Worm (Caenorhabditis elegans) whole organism, L4 larva: ENCODE results near the gene spp-2.
A peak's percentile ranks its signal among the peaks of the same experiment; 100 is the strongest.

Experiments
- F26F4.8 ChIP-seq: fragments of 200-800 bp; sonication (Bioruptor generic); conservative IDR thresholded peaks from 2 replicates; pipeline ENCODE4 v1.3.6; 2022; ENCODE audit warnings: missing genetic modification characterization, missing compliant biosample characterization
- F44E2.7 ChIP-seq: fragments of 200-800 bp; sonication (Bioruptor generic); IDR thresholded peaks from 2 replicates; pipeline ENCODE4 v2.1.2; 2022; ENCODE audit warnings: missing genetic modification characterization, missing compliant biosample characterization
- R02D3.7 ChIP-seq: fragments of 150-350 bp; sonication (generic microtip); optimal IDR thresholded peaks from 3 replicates; lab custom pipeline; 2014; ENCODE audit warnings: missing biosample characterization, missing genetic modification characterization
- T26A8.4 ChIP-seq: fragments of 200-800 bp; sonication (Bioruptor generic); IDR thresholded peaks from 2 replicates; pipeline ENCODE4 v1.3.6; 2022; ENCODE audit warnings: missing genetic modification characterization, missing compliant biosample characterization
- Y105C5A.15 ChIP-seq: fragments of 200-800 bp; sonication (Bioruptor generic); IDR thresholded peaks from 2 replicates; pipeline ENCODE4 v1.3.6; 2022; ENCODE audit warnings: missing genetic modification characterization, missing compliant biosample characterization
- ama-1 ChIP-seq: fragments of 150-350 bp; optimal IDR thresholded peaks from 2 replicates; lab custom pipeline; 2014; ENCODE audit warnings: inconsistent platforms, mixed read lengths
- arid-1 ChIP-seq: fragments of 200-800 bp; sonication (Bioruptor generic); conservative IDR thresholded peaks from 2 replicates; pipeline ENCODE4 v1.3.6; 2022; ENCODE audit warnings: missing genetic modification reagents, missing genetic modification characterization, missing compliant biosample characterization
- ceh-62 ChIP-seq: sonication (generic microtip); optimal IDR thresholded peaks from 2 replicates; lab custom pipeline; 2017; ENCODE audit warnings: missing biosample characterization, missing genetic modification characterization
- ceh-82 ChIP-seq: sonication (generic microtip); optimal IDR thresholded peaks from 2 replicates; lab custom pipeline; 2017; ENCODE audit warnings: missing biosample characterization, missing genetic modification characterization
- ces-1 ChIP-seq: fragments of 150-350 bp; sonication (generic microtip); optimal IDR thresholded peaks from 4 replicates; lab custom pipeline; 2014; ENCODE audit warnings: missing biosample characterization, missing genetic modification reagents, missing genetic modification characterization
- daf-16 ChIP-seq, 3 experiments: sonication (generic microtip); optimal IDR thresholded peaks; 2 replicates each; lab custom pipeline; 2016 to 2017; ENCODE audit warnings: missing genetic modification characterization in 3 of 3, missing genetic modification reagents in 3 of 3, mild to moderate bottlenecking in 2 of 3, missing compliant biosample characterization in 2 of 3, missing biosample characterization in 1 of 3, moderate library complexity in 1 of 3
- daf-19 ChIP-seq: fragments of 200-800 bp; sonication (Bioruptor generic); conservative IDR thresholded peaks from 2 replicates; pipeline ENCODE4 v1.3.6; 2022; ENCODE audit warnings: missing genetic modification characterization, missing compliant biosample characterization
- daf-8 ChIP-seq: fragments of 200-800 bp; sonication (Bioruptor generic); IDR thresholded peaks from 2 replicates; pipeline ENCODE4 v1.3.6; 2022; ENCODE audit warnings: missing genetic modification characterization, missing compliant biosample characterization
- dmd-6 ChIP-seq: fragments of 200-800 bp; sonication (Bioruptor generic); IDR thresholded peaks from 2 replicates; pipeline ENCODE4 v1.3.6; 2022; ENCODE audit warnings: missing genetic modification reagents, missing genetic modification characterization, missing compliant biosample characterization
- dve-1 ChIP-seq: sonication (generic microtip); optimal IDR thresholded peaks from 2 replicates; lab custom pipeline; 2017; ENCODE audit warnings: antibody characterized with exemption, mild to moderate bottlenecking, missing genetic modification characterization, missing compliant biosample characterization; ENCODE audit not compliant: insufficient read depth
- fkh-10 ChIP-seq: fragments of 150-350 bp; optimal IDR thresholded peaks from 2 replicates; lab custom pipeline; 2014; ENCODE audit warnings: missing biosample characterization, missing genetic modification reagents, missing genetic modification characterization
- fos-1 ChIP-seq: fragments of 150-350 bp; optimal IDR thresholded peaks from 2 replicates; lab custom pipeline; 2014; ENCODE audit warnings: missing biosample characterization, missing genetic modification characterization
- hif-1 ChIP-seq, 2 experiments: sonication (generic microtip); optimal IDR thresholded peaks; 2 replicates each; lab custom pipeline; 2016 to 2017; ENCODE audit warnings: missing compliant biosample characterization in 2 of 2, missing genetic modification characterization in 2 of 2, missing genetic modification reagents in 2 of 2, missing genotype in 2 of 2, mild to moderate bottlenecking in 1 of 2
- hlh-11 ChIP-seq: fragments of 200-800 bp; sonication (Bioruptor generic); optimal IDR thresholded peaks from 2 replicates; lab custom pipeline; 2018; ENCODE audit warnings: mild to moderate bottlenecking, missing genetic modification characterization, missing compliant biosample characterization
- hlh-30 ChIP-seq: sonication (generic microtip); optimal IDR thresholded peaks from 2 replicates; lab custom pipeline; 2017; ENCODE audit warnings: antibody characterized with exemption, mild to moderate bottlenecking, missing genetic modification characterization, missing compliant biosample characterization; ENCODE audit not compliant: insufficient read depth
- lin-1 ChIP-seq: fragments of 200-800 bp; sonication (Bioruptor generic); IDR thresholded peaks from 2 replicates; pipeline ENCODE4 v1.3.6; 2022; ENCODE audit warnings: missing genetic modification reagents, missing genetic modification characterization, missing compliant biosample characterization
- lin-38 ChIP-seq: fragments of 200-800 bp; sonication (Bioruptor generic); IDR thresholded peaks from 2 replicates; pipeline ENCODE4 v1.3.6; 2022; ENCODE audit warnings: missing genetic modification reagents, missing genetic modification characterization, missing compliant biosample characterization
- madf-5 ChIP-seq, 2 experiments: fragments of 200-800 bp; sonication (Bioruptor generic); IDR thresholded peaks; 2 replicates each; pipeline ENCODE4 v1.3.6; 2022; ENCODE audit warnings: missing compliant biosample characterization in 2 of 2, missing genetic modification characterization in 2 of 2
- madf-9 ChIP-seq: fragments of 200-800 bp; sonication (Bioruptor generic); conservative IDR thresholded peaks from 2 replicates; pipeline ENCODE4 v1.3.6; 2022; ENCODE audit warnings: missing genetic modification reagents, missing genetic modification characterization, missing compliant biosample characterization
- mdt-29 ChIP-seq: fragments of 200-800 bp; sonication (Bioruptor generic); IDR thresholded peaks from 2 replicates; pipeline ENCODE4 v1.3.6; 2022; ENCODE audit warnings: missing genetic modification reagents, missing genetic modification characterization, missing compliant biosample characterization
- mxl-3 ChIP-seq: fragments of 200-800 bp; sonication (Bioruptor generic); optimal IDR thresholded peaks from 2 replicates; lab custom pipeline; 2018; ENCODE audit warnings: mild to moderate bottlenecking, missing genetic modification characterization, missing compliant biosample characterization
- nhr-102 ChIP-seq: sonication (generic microtip); optimal IDR thresholded peaks from 2 replicates; lab custom pipeline; 2016; ENCODE audit warnings: mild to moderate bottlenecking, missing genetic modification characterization, moderate library complexity, missing compliant biosample characterization
- nhr-11 ChIP-seq: fragments of 150-350 bp; optimal IDR thresholded peaks from 2 replicates; lab custom pipeline; 2014; ENCODE audit warnings: missing biosample characterization, missing genetic modification characterization
- nhr-28 ChIP-seq: fragments of 150-350 bp; optimal IDR thresholded peaks from 2 replicates; lab custom pipeline; 2014; ENCODE audit warnings: missing biosample characterization, missing genetic modification characterization
- nhr-48 ChIP-seq: sonication (generic microtip); optimal IDR thresholded peaks from 2 replicates; lab custom pipeline; 2016; ENCODE audit warnings: mild to moderate bottlenecking, missing genetic modification characterization, missing compliant biosample characterization
- nhr-6 ChIP-seq: fragments of 150-350 bp; optimal IDR thresholded peaks from 2 replicates; lab custom pipeline; 2014; ENCODE audit warnings: missing biosample characterization, missing genetic modification characterization
- pha-4 ChIP-seq, 2 experiments: fragments of 150-350 bp in 1 of 2; fragments of 200-800 bp in 1 of 2; sonication (Bioruptor generic) in 1 of 2; IDR thresholded peaks in 1 of 2; optimal IDR thresholded peaks in 1 of 2; 2 replicates each; pipeline versions ENCODE4 v1.3.6 to Lab custom; 2014 to 2022; ENCODE audit warnings: missing genetic modification characterization in 2 of 2, missing genetic modification reagents in 2 of 2, missing biosample characterization in 1 of 2, missing compliant biosample characterization in 1 of 2
- php-3 ChIP-seq: fragments of 200-800 bp; sonication (Bioruptor generic); IDR thresholded peaks from 2 replicates; pipeline ENCODE4 v1.3.6; 2022; ENCODE audit warnings: missing genetic modification reagents, missing genetic modification characterization, missing compliant biosample characterization
- pqm-1 ChIP-seq: sonication (generic microtip); optimal IDR thresholded peaks from 2 replicates; lab custom pipeline; 2017; ENCODE audit warnings: missing biosample characterization, missing genetic modification characterization
- rbr-2 ChIP-seq: sonication (generic microtip); optimal IDR thresholded peaks from 2 replicates; lab custom pipeline; 2016; ENCODE audit warnings: missing genotype, missing genetic modification characterization, missing compliant biosample characterization
- saeg-2 ChIP-seq: fragments of 200-800 bp; sonication (Bioruptor generic); IDR thresholded peaks from 2 replicates; pipeline ENCODE4 v1.3.6; 2022; ENCODE audit warnings: missing genetic modification reagents, missing genetic modification characterization, missing compliant biosample characterization
- snpc-4 ChIP-seq: fragments of 150-350 bp; optimal IDR thresholded peaks from 2 replicates; lab custom pipeline; 2014; ENCODE audit warnings: missing biosample characterization, missing genetic modification characterization
- spr-1 ChIP-seq: sonication (generic microtip); optimal IDR thresholded peaks from 2 replicates; lab custom pipeline; 2016; ENCODE audit warnings: mild to moderate bottlenecking, missing genetic modification characterization, missing compliant biosample characterization
- spr-3 ChIP-seq: fragments of 200-800 bp; sonication (Bioruptor generic); optimal IDR thresholded peaks from 2 replicates; lab custom pipeline; 2018; ENCODE audit warnings: mild to moderate bottlenecking, missing genetic modification characterization, missing compliant biosample characterization
- tra-1 ChIP-seq: fragments of 200-800 bp; sonication (Bioruptor generic); IDR thresholded peaks from 2 replicates; pipeline ENCODE4 v1.3.6; 2022; ENCODE audit warnings: missing genetic modification reagents, missing genetic modification characterization, missing compliant biosample characterization
- unc-130 ChIP-seq: sonication (generic microtip); optimal IDR thresholded peaks from 2 replicates; lab custom pipeline; 2016; ENCODE audit warnings: missing genetic modification reagents, missing genetic modification characterization, missing compliant biosample characterization
- unc-62 ChIP-seq, 3 experiments: fragments of 150-350 bp in 1 of 3; sonication (generic microtip); optimal IDR thresholded peaks in 2 of 3; peaks in 1 of 3; 1 replicate in 1 of 3; 2 replicates in 2 of 3; lab custom pipeline; 2014 to 2017; ENCODE audit warnings: missing biosample characterization in 3 of 3, missing genetic modification characterization in 3 of 3, missing genetic modification reagents in 3 of 3, missing genotype in 1 of 3
- zag-1 ChIP-seq: fragments of 150-350 bp; optimal IDR thresholded peaks from 2 replicates; lab custom pipeline; 2014; ENCODE audit warnings: missing biosample characterization, missing genetic modification characterization
- zip-11 ChIP-seq: fragments of 200-800 bp; sonication (Bioruptor generic); IDR thresholded peaks from 2 replicates; pipeline ENCODE4 v1.3.6; 2022; ENCODE audit warnings: missing genetic modification characterization, missing compliant biosample characterization
- ztf-11 ChIP-seq: fragments of 150-350 bp; optimal IDR thresholded peaks from 2 replicates; lab custom pipeline; 2014; ENCODE audit warnings: missing biosample characterization, missing genetic modification characterization
- ztf-7 ChIP-seq: fragments of 150-350 bp; optimal IDR thresholded peaks from 2 replicates; lab custom pipeline; 2014; ENCODE audit warnings: missing biosample characterization, missing genetic modification characterization

The spp-2 gene

ce11 chrX:7305520-7306186 lies 11.0 kb downstream of the spp-2 start, which contains the start of gene sur-5 (continued):
- TF ChIP-seq F44E2.7 (no peak), daf-19 (GFP tag; lab: Robert Waterston, UW) (no peak), daf-8 (no peak), pha-4 (GFP tag; IDR thresholded peaks at IDR 0.05; lab: Robert Waterston, UW) (no peak), pha-4 (tag; optimal IDR thresholded peaks at IDR 0.05; lab: Kevin White, UChicago) (no peak), saeg-2 (no peak), ztf-11 (tag; lab: Kevin White, UChicago) (no peak), dve-1 (tag; lab: Kevin White, UChicago) (peak; percentile 74), php-3 (GFP tag; lab: Robert Waterston, UW) (0 out of 2 replicates have a peak, but pooled peaks have one; percentile 22), mxl-3 (GFP tag; lab: Kevin White, UChicago) (peak; percentile 62), ces-1 (no peak), nhr-11 (no peak), tra-1 (GFP tag; lab: Robert Waterston, UW) (no peak), mdt-29 (0 out of 2 replicates have a peak, but pooled peaks have one; percentile 23), spr-3 (GFP tag; lab: Kevin White, UChicago) (no peak), rbr-2 (tag; lab: Kevin White, UChicago) (no peak), T26A8.4 (GFP tag; lab: Robert Waterston, UW) (no peak), R02D3.7 (no peak), hlh-30 (tag; lab: Kevin White, UChicago) (peak; percentile 54), nhr-28 (peak; percentile 47), zag-1 (tag; lab: Kevin White, UChicago) (no peak)

ce11 chrX:7303115-7303514 lies 13.5 kb downstream of the spp-2 start:
- TF ChIP-seq rbr-2 (tag; lab: Kevin White, UChicago), result no peak
- peak in 1 of 2 experiments; percentile 3 for TF ChIP-seq unc-62 (GFP tag; optimal IDR thresholded peaks at IDR 0.05 in 1 of 2; lab: Kevin White, UChicago)
- TF ChIP-seq unc-62 (tag; optimal IDR thresholded peaks at IDR 0.05; lab: Kevin White, UChicago), result no peak
- TF ChIP-seq zag-1 (tag; lab: Kevin White, UChicago), result no peak
- TF ChIP-seq php-3 (GFP tag; lab: Robert Waterston, UW), result peak; percentile 47; the same call in 1 of the 2 replicates
- no peak for TF ChIP-seq fos-1 (tag; lab: Kevin White, UChicago)
- peak; percentile 34 for TF ChIP-seq hlh-11 (tag; lab: Kevin White, UChicago)
- peak; percentile 48 for TF ChIP-seq pqm-1 (tag; lab: Kevin White, UChicago)
- no peak for TF ChIP-seq nhr-102 (tag; lab: Kevin White, UChicago)
- TF ChIP-seq arid-1 (GFP tag; lab: Robert Waterston, UW), result no peak
- no peak for TF ChIP-seq pha-4 (GFP tag; IDR thresholded peaks at IDR 0.05; lab: Robert Waterston, UW)
- TF ChIP-seq pha-4 (tag; optimal IDR thresholded peaks at IDR 0.05; lab: Kevin White, UChicago), result no peak
- TF ChIP-seq saeg-2, result no peak
- no peak for TF ChIP-seq nhr-6 (tag; lab: Kevin White, UChicago)
- TF ChIP-seq spr-3 (GFP tag; lab: Kevin White, UChicago), result no peak
- TF ChIP-seq dmd-6 (GFP tag; lab: Robert Waterston, UW), result peak; percentile 54; the same call in 1 of the 2 replicates
- TF ChIP-seq spr-1 (tag; lab: Kevin White, UChicago), result no peak
- TF ChIP-seq tra-1 (GFP tag; lab: Robert Waterston, UW), result 0 out of 2 replicates have a peak, but pooled peaks have one; percentile 7
- TF ChIP-seq ces-1, result no peak
- no peak for TF ChIP-seq madf-5 (GFP tag; IDR thresholded peaks at IDR 0.05; lab: Robert Waterston, UW)
- TF ChIP-seq ceh-82, result no peak
- no peak for TF ChIP-seq nhr-48
- TF ChIP-seq F26F4.8, result no peak
- TF ChIP-seq lin-38 (GFP tag; lab: Robert Waterston, UW), result no peak
- no peak for TF ChIP-seq ztf-7 (tag; lab: Kevin White, UChicago)
- no peak for TF ChIP-seq ceh-62
- TF ChIP-seq zip-11 (GFP tag; lab: Robert Waterston, UW), result no peak
- peak; percentile 65 for TF ChIP-seq dve-1 (tag; lab: Kevin White, UChicago)
- TF ChIP-seq hif-1 (tag; optimal IDR thresholded peaks at IDR 0.05; lab: Kevin White, UChicago), result no peak
- no peak for TF ChIP-seq snpc-4 (tag; lab: Kevin White, UChicago)
- no peak for TF ChIP-seq unc-130
- no peak for TF ChIP-seq madf-9
- TF ChIP-seq daf-16 (GFP tag; optimal IDR thresholded peaks at IDR 0.05; lab: Kevin White, UChicago), result no peak
- peak; percentile 46 for TF ChIP-seq daf-16 (tag; optimal IDR thresholded peaks at IDR 0.05; lab: Kevin White, UChicago)
- TF ChIP-seq lin-1 (GFP tag; lab: Robert Waterston, UW), result no peak
- no peak for TF ChIP-seq Y105C5A.15 (GFP tag; lab: Robert Waterston, UW)
- TF ChIP-seq F44E2.7, result no peak
- no peak for TF ChIP-seq fkh-10
- TF ChIP-seq ama-1 (lab: Kevin White, UChicago), result no peak
